Fruit fly (Drosophila melanogaster) whole organism, embryonic: ENCODE results near the gene CG4455.

ENCODE experiments used
- Asciz ChIP-seq: fragments of 200-800 bp; sonication (Bioruptor generic); optimal IDR thresholded peaks from 2 replicates; lab custom pipeline; 2017; ENCODE audit warnings: missing biosample characterization, mild to moderate bottlenecking, missing genetic modification characterization, missing genetic modification reagents
- CG2120 ChIP-seq: fragments of 200-800 bp; sonication (Bioruptor generic); optimal IDR thresholded peaks from 3 replicates; lab custom pipeline; 2016; ENCODE audit warnings: missing biosample characterization, missing genetic modification characterization
- Side ChIP-seq: fragments of 200-800 bp; sonication (Bioruptor generic); optimal IDR thresholded peaks from 2 replicates; lab custom pipeline; 2016; ENCODE audit warnings: missing biosample characterization, missing genetic modification characterization
- Xrp1 ChIP-seq: fragments of 200-800 bp; sonication (Bioruptor generic); IDR thresholded peaks from 2 replicates; pipeline ENCODE4 v1.3.6; 2022; ENCODE audit warnings: missing biosample characterization, missing genetic modification characterization
- ash1 ChIP-seq: fragments of 200-800 bp; sonication (Bioruptor generic); optimal IDR thresholded peaks from 2 replicates; lab custom pipeline; 2018; ENCODE audit warnings: missing biosample characterization, mild to moderate bottlenecking, missing genetic modification characterization
- bab2 ChIP-seq: fragments of 200-800 bp; sonication (Bioruptor generic); optimal IDR thresholded peaks from 2 replicates; lab custom pipeline; 2016; ENCODE audit warnings: missing biosample characterization, missing genetic modification characterization
- cwo ChIP-seq: fragments of 200-800 bp; sonication (Bioruptor generic); optimal IDR thresholded peaks from 3 replicates; lab custom pipeline; 2017; ENCODE audit warnings: missing biosample characterization, missing genetic modification characterization, mild to moderate bottlenecking, moderate library complexity, missing genetic modification reagents
- dati ChIP-seq: fragments of 200-800 bp; sonication (Bioruptor generic); IDR thresholded peaks from 2 replicates; pipeline ENCODE4 v1.3.6; 2022; ENCODE audit warnings: missing biosample characterization, missing genetic modification characterization
- onecut ChIP-seq: fragments of 200-800 bp; sonication (Bioruptor generic); IDR thresholded peaks from 2 replicates; pipeline ENCODE4 v1.3.6; 2022; ENCODE audit warnings: missing biosample characterization, missing genetic modification characterization
- row ChIP-seq: fragments of 200-800 bp; sonication (Bioruptor generic); IDR thresholded peaks from 3 replicates; pipeline ENCODE4 v1.3.6; 2022; ENCODE audit warnings: missing biosample characterization, missing genetic modification characterization
- sens ChIP-seq: fragments of 200-800 bp; sonication (Bioruptor generic); peaks from one replicate; lab custom pipeline; 2016; ENCODE audit warnings: missing biosample characterization, missing genetic modification characterization
- wek ChIP-seq: fragments of 200-800 bp; sonication (Bioruptor generic); optimal IDR thresholded peaks from 3 replicates; lab custom pipeline; 2018; ENCODE audit warnings: missing biosample characterization, mild to moderate bottlenecking, missing genetic modification characterization, moderate library complexity

DNA sequence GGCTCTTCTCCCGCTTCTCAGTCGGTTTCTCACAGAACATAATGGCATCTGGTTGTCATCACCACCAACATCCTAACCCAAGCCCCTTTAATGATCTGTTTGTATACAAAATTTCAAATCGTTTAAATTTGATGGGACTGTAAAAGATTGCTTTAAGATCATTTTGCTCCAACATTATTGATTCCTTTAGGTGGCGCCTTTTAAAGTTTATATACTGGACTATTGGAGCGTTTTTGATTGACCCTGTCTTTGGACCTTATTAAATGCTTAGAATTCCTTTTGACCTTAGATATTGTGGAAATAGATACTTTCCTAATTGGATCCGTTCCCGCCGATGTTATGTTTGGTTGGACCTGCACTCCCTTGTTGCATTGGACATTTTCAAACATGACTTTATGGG, 12.5 kb upstream of the CG4455 start, which contains the start of gene CG42266:
- TF ChIP-seq Xrp1 (GFP tag; lab: Robert Waterston, UW) (no peak), bab2 (GFP tag; lab: Kevin White, UChicago) (no peak), row (GFP tag; lab: Robert Waterston, UW) (no peak), onecut (GFP tag; lab: Robert Waterston, UW) (no peak), dati (no peak), ash1 (GFP tag; lab: Kevin White, UChicago) (no peak), CG2120 (no peak), wek (GFP tag; lab: Kevin White, UChicago) (no peak), cwo (GFP tag; lab: Kevin White, UChicago) (no peak), Asciz (no peak), sens (GFP tag; lab: Kevin White, UChicago) (no peak), Side (GFP tag; lab: Kevin White, UChicago) (no peak)
